Worm (Caenorhabditis elegans): ENCODE results near the gene B0464.6.

ce11 chrIII:9511660-9512059 is 45.9 kb upstream of the B0464.6 start:
- TF ChIP-seq elt-2 (tag; optimal IDR thresholded peaks at IDR 0.05) (no peak), lim-6 (tag; optimal IDR thresholded peaks at IDR 0.05) (no peak), pqm-1 (tag; optimal IDR thresholded peaks at IDR 0.05) (no peak), dve-1 (tag; optimal IDR thresholded peaks at IDR 0.05) (no peak), pha-4 (tag; optimal IDR thresholded peaks at IDR 0.05) (no peak)

All from whole organism, late embryonic.